Fruit fly (Drosophila melanogaster) S2 (cell line): Measurements from ENCODE around the gene CG31233.

Source experiments
- CG8478 ChIP-seq: fragments of >200 bp; optimal IDR thresholded peaks from 2 replicates; lab custom pipeline; 2018
- CTCF ChIP-seq, 2 experiments: fragments of >200 bp; optimal IDR thresholded peaks; 2 replicates each; lab custom pipeline; 2018

DNA sequence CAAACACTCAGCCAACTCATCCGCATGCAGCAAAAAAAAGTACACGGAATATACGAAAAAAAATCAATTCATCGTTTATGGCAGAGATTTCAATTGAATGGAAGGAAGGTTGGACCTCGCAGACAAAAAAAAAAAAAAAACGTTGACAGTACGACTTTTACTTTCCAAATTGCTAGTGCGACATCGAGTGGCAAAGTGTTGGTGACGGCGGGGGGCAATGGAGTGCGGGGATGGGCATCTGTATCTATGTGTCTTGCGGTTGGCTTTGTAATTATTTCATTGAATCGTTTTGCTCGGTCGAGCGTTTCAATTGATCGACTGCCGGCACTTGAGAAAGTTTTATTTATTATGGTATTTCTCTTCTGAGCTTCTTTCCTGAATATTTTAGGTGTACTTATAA is 48.1 kb upstream of the CG31233 start:
- TF ChIP-seq CG8478 (lab: Kevin White, UChicago): no peak
- TF ChIP-seq CTCF (optimal IDR thresholded peaks at IDR 0.05; lab: Kevin White, UChicago): no peak
